Worm (Caenorhabditis elegans) whole organism, young adult: Measurements from ENCODE around the gene M04D8.8.

Experiments used
- B0035.1 ChIP-seq: sonication (generic microtip); optimal IDR thresholded peaks from 2 replicates; lab custom pipeline; 2016; ENCODE audit warnings: missing genetic modification characterization, mild to moderate bottlenecking, missing compliant biosample characterization, missing genotype, missing genetic modification reagents
- B0336.3 ChIP-seq: fragments of 200-800 bp; sonication (Bioruptor generic); IDR thresholded peaks from 2 replicates; pipeline ENCODE4 v1.3.6; 2022; ENCODE audit warnings: missing genetic modification characterization, missing compliant biosample characterization
- F10E7.11 ChIP-seq: sonication (generic microtip); optimal IDR thresholded peaks from 2 replicates; lab custom pipeline; 2017; ENCODE audit warnings: mild to moderate bottlenecking, missing genetic modification characterization, moderate library complexity, missing compliant biosample characterization
- F23B12.7 ChIP-seq: sonication (generic microtip); optimal IDR thresholded peaks from 2 replicates; lab custom pipeline; 2017; ENCODE audit warnings: missing genetic modification characterization, mild to moderate bottlenecking, missing compliant biosample characterization, antibody characterized with exemption, moderate library complexity; ENCODE audit not compliant: insufficient read depth
- F33H1.4 ChIP-seq: fragments of 200-800 bp; sonication (Bioruptor generic); IDR thresholded peaks from 2 replicates; pipeline ENCODE4 v1.3.6; 2022; ENCODE audit warnings: missing genetic modification reagents, missing genetic modification characterization, missing compliant biosample characterization
- F39B2.1 ChIP-seq: fragments of 200-800 bp; sonication (Bioruptor generic); IDR thresholded peaks from 2 replicates; pipeline ENCODE4 v1.3.6; 2022; ENCODE audit warnings: missing genetic modification reagents, missing genetic modification characterization, missing compliant biosample characterization
- Y67H2A.10 ChIP-seq: fragments of 200-800 bp; sonication (Bioruptor generic); conservative IDR thresholded peaks from 2 replicates; pipeline ENCODE4 v1.3.6; 2022; ENCODE audit warnings: missing genetic modification reagents, missing genetic modification characterization, missing compliant biosample characterization
- Y79H2A.3 ChIP-seq: fragments of 200-800 bp; sonication (Bioruptor generic); conservative IDR thresholded peaks from 2 replicates; pipeline ENCODE4 v1.3.6; 2022; ENCODE audit warnings: missing genetic modification reagents, missing genetic modification characterization, missing compliant biosample characterization
- aptf-2 ChIP-seq: fragments of 200-800 bp; sonication (Bioruptor generic); conservative IDR thresholded peaks from 2 replicates; pipeline ENCODE4 v1.3.6; 2022; ENCODE audit warnings: missing genetic modification reagents, missing genetic modification characterization, missing compliant biosample characterization
- aptf-3 ChIP-seq: fragments of 200-800 bp; sonication (Bioruptor generic); IDR thresholded peaks from 2 replicates; pipeline ENCODE4 v1.3.6; 2022; ENCODE audit warnings: missing genetic modification characterization, missing compliant biosample characterization
- ccch-3 ChIP-seq: fragments of 200-800 bp; sonication (Bioruptor generic); optimal IDR thresholded peaks from 2 replicates; lab custom pipeline; 2018; ENCODE audit warnings: mild to moderate bottlenecking, missing genetic modification characterization, missing compliant biosample characterization
- cebp-2 ChIP-seq: fragments of 200-800 bp; sonication (Bioruptor generic); IDR thresholded peaks from 2 replicates; pipeline ENCODE4 v1.3.6; 2022; ENCODE audit warnings: missing genetic modification characterization, missing compliant biosample characterization
- ceh-40 ChIP-seq: fragments of 200-800 bp; sonication (Bioruptor generic); IDR thresholded peaks from 2 replicates; pipeline ENCODE4 v1.3.6; 2022; ENCODE audit warnings: missing genetic modification characterization, missing compliant biosample characterization
- dox-1 ChIP-seq: fragments of 200-800 bp; sonication (Bioruptor generic); IDR thresholded peaks from 2 replicates; pipeline ENCODE4 v1.3.6; 2022; ENCODE audit warnings: missing genetic modification reagents, missing genetic modification characterization, missing compliant biosample characterization
- efl-1 ChIP-seq: fragments of 150-350 bp; optimal IDR thresholded peaks from 2 replicates; lab custom pipeline; 2014; ENCODE audit warnings: missing biosample characterization, missing genetic modification reagents, missing genetic modification characterization
- egl-18 ChIP-seq: fragments of 200-800 bp; sonication (Bioruptor generic); IDR thresholded peaks from 2 replicates; pipeline ENCODE4 v1.3.6; 2022; ENCODE audit warnings: missing genetic modification reagents, missing genetic modification characterization, missing compliant biosample characterization
- ets-4 ChIP-seq: fragments of 200-800 bp; sonication (Bioruptor generic); optimal IDR thresholded peaks from 2 replicates; lab custom pipeline; 2018; ENCODE audit warnings: mild to moderate bottlenecking, missing genetic modification characterization, missing compliant biosample characterization
- gei-17 ChIP-seq: fragments of 200-800 bp; sonication (Bioruptor generic); optimal IDR thresholded peaks from 2 replicates; lab custom pipeline; 2018; ENCODE audit warnings: mild to moderate bottlenecking, missing genetic modification characterization, missing compliant biosample characterization
- hlh-12 ChIP-seq: sonication (generic microtip); optimal IDR thresholded peaks from 2 replicates; lab custom pipeline; 2016; ENCODE audit warnings: missing genetic modification characterization, missing compliant biosample characterization
- hsf-1 ChIP-seq: fragments of 200-800 bp; sonication (Bioruptor generic); IDR thresholded peaks from 2 replicates; pipeline ENCODE4 v1.3.6; 2022; ENCODE audit warnings: missing genetic modification reagents, missing genetic modification characterization, missing compliant biosample characterization
- lin-54 ChIP-seq: fragments of 200-800 bp; sonication (Bioruptor generic); optimal IDR thresholded peaks from 2 replicates; lab custom pipeline; 2018; ENCODE audit warnings: mild to moderate bottlenecking, missing genetic modification characterization, missing compliant biosample characterization
- lir-1 ChIP-seq: fragments of 200-800 bp; sonication (Bioruptor generic); conservative IDR thresholded peaks from 2 replicates; pipeline ENCODE4 v1.3.6; 2022; ENCODE audit warnings: missing genetic modification reagents, missing genetic modification characterization, missing compliant biosample characterization
- madf-8 ChIP-seq: fragments of 200-800 bp; sonication (Bioruptor generic); conservative IDR thresholded peaks from 2 replicates; pipeline ENCODE4 v1.3.6; 2022; ENCODE audit warnings: missing genetic modification reagents, missing genetic modification characterization, missing compliant biosample characterization
- mcd-1 ChIP-seq: fragments of 200-800 bp; sonication (Bioruptor generic); IDR thresholded peaks from 2 replicates; pipeline ENCODE4 v1.3.6; 2022; ENCODE audit warnings: missing genetic modification reagents, missing genetic modification characterization, missing compliant biosample characterization
- nhr-120 ChIP-seq: fragments of 200-800 bp; sonication (Bioruptor generic); IDR thresholded peaks from 2 replicates; pipeline ENCODE4 v1.3.6; 2022; ENCODE audit warnings: missing genetic modification characterization, missing compliant biosample characterization
- nhr-27 ChIP-seq: fragments of 200-800 bp; sonication (Bioruptor generic); optimal IDR thresholded peaks from 2 replicates; lab custom pipeline; 2018; ENCODE audit warnings: mild to moderate bottlenecking, missing genetic modification characterization, moderate library complexity, missing compliant biosample characterization
- rcor-1 ChIP-seq: fragments of 200-800 bp; sonication (Bioruptor generic); IDR thresholded peaks from 2 replicates; pipeline ENCODE4 v1.3.6; 2022; ENCODE audit warnings: missing genetic modification reagents, missing genetic modification characterization, missing compliant biosample characterization
- snpc-1.1 ChIP-seq: sonication (generic microtip); optimal IDR thresholded peaks from 2 replicates; lab custom pipeline; 2017; ENCODE audit warnings: missing genetic modification characterization, mild to moderate bottlenecking, missing compliant biosample characterization, antibody characterized with exemption, moderate library complexity, missing genotype, missing genetic modification reagents; ENCODE audit not compliant: insufficient read depth
- snpc-1.3 ChIP-seq: sonication (generic microtip); optimal IDR thresholded peaks from 2 replicates; lab custom pipeline; 2017; ENCODE audit warnings: missing genetic modification characterization, mild to moderate bottlenecking, missing compliant biosample characterization, antibody characterized with exemption, moderate library complexity, missing genotype, missing genetic modification reagents; ENCODE audit not compliant: insufficient read depth
- sptf-2 ChIP-seq: fragments of 200-800 bp; sonication (Bioruptor generic); optimal IDR thresholded peaks from 2 replicates; lab custom pipeline; 2018; ENCODE audit warnings: mild to moderate bottlenecking, missing genetic modification characterization, missing compliant biosample characterization
- tlf-1 ChIP-seq: fragments of 200-800 bp; sonication (Bioruptor generic); optimal IDR thresholded peaks from 2 replicates; lab custom pipeline; 2018; ENCODE audit warnings: mild to moderate bottlenecking, missing genetic modification characterization, missing compliant biosample characterization
- xnd-1 ChIP-seq: sonication (generic microtip); optimal IDR thresholded peaks from 2 replicates; lab custom pipeline; 2016; ENCODE audit warnings: missing genotype, missing genetic modification reagents, missing genetic modification characterization, missing compliant biosample characterization
- ztf-25 ChIP-seq: fragments of 200-800 bp; sonication (Bioruptor generic); IDR thresholded peaks from 2 replicates; pipeline ENCODE4 v1.3.6; 2022; ENCODE audit warnings: missing genetic modification reagents, missing genetic modification characterization, missing compliant biosample characterization
- ztf-26 ChIP-seq: sonication (generic microtip); optimal IDR thresholded peaks from 2 replicates; lab custom pipeline; 2017; ENCODE audit warnings: missing genetic modification characterization, missing compliant biosample characterization

Gene M04D8.8

DNA sequence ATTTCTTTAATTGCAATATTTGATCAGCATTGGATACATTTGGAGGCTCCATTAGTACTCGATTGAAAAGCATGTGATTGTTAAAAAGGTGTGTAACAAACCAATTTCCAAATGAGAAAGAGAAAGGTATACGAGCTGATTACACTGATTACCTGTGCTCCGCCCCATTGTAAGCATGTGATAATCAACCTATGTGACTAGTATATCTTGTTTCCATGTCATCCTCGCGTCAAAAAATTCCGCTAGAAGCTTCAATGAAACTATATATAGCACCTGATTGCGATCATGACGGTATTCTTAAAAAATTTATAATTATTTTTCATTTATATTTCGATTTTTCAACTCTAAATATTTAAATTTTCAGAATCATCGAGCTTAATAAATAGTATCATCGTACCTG, 3.4 kb upstream of the M04D8.8 start, which contains the start of gene M04D8.4:
M04D8.4 (minus strand) TSS at position 101 of the 400 bp plus-strand sequence.
- TF ChIP-seq F23B12.7, result no peak
- TF ChIP-seq ceh-40 (GFP tag; lab: Robert Waterston, UW), result no peak
- no peak for TF ChIP-seq F33H1.4 (GFP tag; lab: Robert Waterston, UW)
- no peak for TF ChIP-seq sptf-2
- TF ChIP-seq cebp-2 (GFP tag; lab: Robert Waterston, UW), result no peak
- TF ChIP-seq hsf-1 (GFP tag; lab: Robert Waterston, UW), result no peak
- TF ChIP-seq hlh-12 (tag; lab: Kevin White, UChicago), result no peak
- no peak for TF ChIP-seq aptf-3
- no peak for TF ChIP-seq B0035.1 (tag; lab: Kevin White, UChicago)
- TF ChIP-seq ztf-26 (tag; lab: Kevin White, UChicago), result no peak
- TF ChIP-seq F10E7.11 (tag; lab: Kevin White, UChicago), result no peak
- TF ChIP-seq mcd-1 (GFP tag; lab: Robert Waterston, UW), result no peak
- TF ChIP-seq nhr-27 (tag; lab: Kevin White, UChicago), result no peak

DNA sequence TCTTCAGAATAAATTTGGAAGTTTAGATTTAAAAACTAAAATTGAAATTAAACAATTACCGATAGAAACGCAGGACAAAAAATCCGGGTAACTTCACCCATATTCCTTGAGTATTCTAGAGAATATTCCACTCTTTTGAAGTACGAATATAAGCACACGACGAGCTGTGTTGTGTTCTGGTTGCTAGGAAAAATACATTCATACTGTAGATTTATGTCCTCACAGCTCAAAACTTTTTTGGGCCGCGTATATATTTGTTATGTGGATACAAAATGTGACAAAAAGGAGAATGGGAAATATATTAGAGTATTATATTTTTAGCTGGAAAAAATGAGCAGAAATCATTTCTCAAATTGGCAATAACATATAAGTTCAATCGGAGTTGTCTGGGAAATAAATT, 768 bp upstream of the M04D8.8 start, which contains the start of gene M04D8.5:
M04D8.5 (minus strand) TSS at position 101 of the 400 bp plus-strand sequence.
- TF ChIP-seq snpc-1.3 (tag; lab: Kevin White, UChicago), result no peak
- no peak for TF ChIP-seq F39B2.1 (GFP tag; lab: Robert Waterston, UW)
- no peak for TF ChIP-seq xnd-1 (tag; lab: Kevin White, UChicago)
- TF ChIP-seq ztf-25, result no peak
- TF ChIP-seq dox-1, result no peak
- no peak for TF ChIP-seq F23B12.7
- no peak for TF ChIP-seq ccch-3 (GFP tag; lab: Kevin White, UChicago)
- TF ChIP-seq lir-1 (GFP tag; lab: Robert Waterston, UW), result no peak
- TF ChIP-seq, all 124 proteins: peak for 0

DNA sequence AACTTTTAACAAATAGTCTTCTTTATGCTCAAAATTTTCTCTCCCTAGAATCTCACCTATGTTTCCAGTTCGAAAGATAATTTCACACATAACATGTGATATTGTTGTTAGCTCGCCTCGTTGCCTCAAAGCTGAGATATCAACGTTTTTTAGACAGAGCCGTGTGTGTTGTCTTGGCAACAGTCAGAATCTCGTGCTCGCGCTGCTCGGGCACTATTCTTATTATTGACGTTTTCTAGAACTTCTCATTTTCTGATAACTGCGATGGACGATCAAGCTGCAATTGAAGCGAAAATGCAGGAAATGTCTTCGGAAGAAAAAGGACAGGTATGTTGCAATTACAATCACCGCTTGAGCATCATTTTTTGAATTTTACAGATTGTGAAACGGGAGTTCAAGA, 1.8 kb downstream of the M04D8.8 start, which contains the start of gene xbx-3:
xbx-3 (plus strand) TSS at position 163 of the 400 bp plus-strand sequence.
- no peak for TF ChIP-seq egl-18
- TF ChIP-seq lin-54 (GFP tag; lab: Kevin White, UChicago), result no peak
- no peak for TF ChIP-seq nhr-120 (GFP tag; lab: Robert Waterston, UW)
- TF ChIP-seq tlf-1 (GFP tag; lab: Kevin White, UChicago), result no peak
- no peak for TF ChIP-seq snpc-1.1 (tag; lab: Kevin White, UChicago)
- TF ChIP-seq aptf-3, result no peak
- TF ChIP-seq Y67H2A.10 (GFP tag; lab: Robert Waterston, UW), result no peak
- TF ChIP-seq gei-17 (GFP tag; lab: Kevin White, UChicago), result no peak
- no peak for TF ChIP-seq efl-1

DNA sequence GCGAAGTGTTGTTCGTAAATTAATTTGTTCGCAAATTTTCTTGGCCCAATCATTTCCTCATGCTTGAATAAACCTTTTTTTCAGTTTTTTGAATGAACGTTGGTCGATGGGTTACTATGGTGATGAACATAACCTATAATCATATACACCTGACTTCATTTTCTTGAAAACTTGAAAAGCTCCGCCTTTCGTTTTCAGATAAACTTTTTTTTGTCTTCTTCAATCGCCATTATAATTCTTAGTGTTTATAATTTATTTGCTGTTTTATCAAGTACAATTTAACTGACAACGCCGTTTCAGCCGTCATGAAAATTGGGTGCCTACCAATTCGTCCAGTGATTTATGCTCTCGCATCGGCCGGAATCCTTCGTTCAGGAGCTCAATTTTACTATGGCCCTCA, 3.2 kb downstream of the M04D8.8 start, which contains the start of gene M04D8.7:
M04D8.7 (plus strand) TSS at position 301 of the 400 bp plus-strand sequence.
- TF ChIP-seq aptf-2 (GFP tag; lab: Robert Waterston, UW) (no peak), Y79H2A.3 (no peak), ets-4 (no peak), rcor-1 (GFP tag; lab: Robert Waterston, UW) (no peak), madf-8 (GFP tag; lab: Robert Waterston, UW) (no peak), B0336.3 (GFP tag; lab: Robert Waterston, UW) (no peak)
